Worm (Caenorhabditis elegans) whole organism, L3 larva: ENCODE measurements around the gene col-89.

Experiments used
- fos-1 ChIP-seq: fragments of 150-350 bp; optimal IDR thresholded peaks from 2 replicates; lab custom pipeline; 2014; ENCODE audit warnings: missing biosample characterization, missing genetic modification characterization
- lin-39 ChIP-seq: fragments of 150-350 bp; optimal IDR thresholded peaks from 2 replicates; lab custom pipeline; 2018; ENCODE audit warnings: missing biosample characterization, missing genetic modification reagents, missing genetic modification characterization
- pqm-1 ChIP-seq: fragments of 150-350 bp; optimal IDR thresholded peaks from 2 replicates; lab custom pipeline; 2017; ENCODE audit warnings: missing biosample characterization, missing genetic modification characterization, inconsistent platforms
- skn-1 ChIP-seq: fragments of 150-350 bp; optimal IDR thresholded peaks from 2 replicates; lab custom pipeline; 2014; ENCODE audit warnings: missing biosample characterization, missing genetic modification characterization

DNA sequence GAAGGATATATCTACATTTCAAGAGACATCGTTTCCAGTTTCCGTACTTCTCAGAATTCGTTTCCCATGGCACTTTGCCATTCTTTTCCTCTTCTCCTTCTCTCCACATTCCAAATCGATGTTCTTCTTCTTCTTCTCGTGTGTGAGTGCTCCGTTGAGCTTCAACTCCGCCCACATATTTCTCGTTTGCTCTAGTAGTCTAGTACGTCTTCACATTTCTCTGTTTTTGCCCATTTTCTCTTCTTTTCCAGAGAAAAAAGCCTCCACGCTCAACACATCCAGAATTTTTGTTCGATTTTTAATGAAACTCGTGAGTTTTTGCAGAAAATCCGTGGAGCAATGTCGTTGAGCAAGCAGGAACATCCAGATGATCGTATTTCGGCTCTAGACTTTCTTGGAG, 39.0 kb upstream of the col-89 start, which contains the start of gene T04A8.18:
- TF ChIP-seq lin-39 (tag; lab: Kevin White, UChicago) (no peak), fos-1 (tag; lab: Kevin White, UChicago) (no peak), skn-1 (tag; lab: Kevin White, UChicago) (no peak), pqm-1 (tag; lab: Kevin White, UChicago) (no peak)
